Worm (Caenorhabditis elegans): ENCODE measurements around the gene F29A7.6.

DNA sequence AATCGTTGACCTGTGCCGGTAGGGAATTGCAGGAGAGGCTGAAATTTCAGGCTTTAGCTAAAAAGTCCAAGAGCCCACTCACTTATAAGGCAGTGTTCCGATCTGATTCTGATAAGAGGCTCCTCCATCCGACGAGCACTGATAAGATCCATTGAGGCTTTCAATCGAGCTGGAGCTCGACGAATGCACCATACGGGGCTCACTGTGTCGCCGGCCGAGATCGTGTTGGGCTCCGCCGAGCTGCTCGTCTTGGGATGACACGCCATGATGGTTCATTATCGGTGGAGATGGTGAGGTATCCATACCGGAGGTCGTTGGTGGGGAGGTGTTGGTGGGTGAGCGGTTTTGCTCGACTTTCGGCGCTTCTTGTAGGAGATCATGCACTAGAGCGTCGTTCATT, 44.0 kb upstream of the F29A7.6 start:
- TF ChIP-seq hmg-20 (GFP tag; IDR thresholded peaks at IDR 0.05): no peak
- TF ChIP-seq Y79H2A.3 (GFP tag; conservative IDR thresholded peaks at IDR 0.05): no peak
- no peak for TF ChIP-seq egrh-3 (GFP tag; IDR thresholded peaks at IDR 0.05)
- no peak for TF ChIP-seq sptf-2 (GFP tag; optimal IDR thresholded peaks at IDR 0.05)
- no peak for TF ChIP-seq tbx-9 (tag; optimal IDR thresholded peaks at IDR 0.05; ENCODE audit: borderline replicate concordance)
- no peak for TF ChIP-seq T07F8.4 (tag; optimal IDR thresholded peaks at IDR 0.05)
- no peak for TF ChIP-seq snpc-1.1 (tag; optimal IDR thresholded peaks at IDR 0.05; ENCODE audit: insufficient read depth)
- no peak for TF ChIP-seq Y53F4B.3 (GFP tag; IDR thresholded peaks at IDR 0.05)
- no peak for TF ChIP-seq snpc-4 (GFP tag; optimal IDR thresholded peaks at IDR 0.05)
- no peak for TF ChIP-seq snpc-4 (tag; optimal IDR thresholded peaks at IDR 0.05)
- no peak for TF ChIP-seq cebp-1 (GFP tag; IDR thresholded peaks at IDR 0.05)
- no peak for TF ChIP-seq cebp-1 (tag; optimal IDR thresholded peaks at IDR 0.05)
- no peak for TF ChIP-seq pha-4 (tag; optimal IDR thresholded peaks at IDR 0.05)
- no peak for TF ChIP-seq ama-1 (optimal IDR thresholded peaks at IDR 0.05)
- no peak for TF ChIP-seq ama-1 (GFP tag; optimal IDR thresholded peaks at IDR 0.05)
- TF ChIP-seq lin-35 (GFP tag; optimal IDR thresholded peaks at IDR 0.05): no peak
